Fruit fly (Drosophila melanogaster) whole organism, embryonic: ENCODE results near the gene CG43347.

Source experiments
- CG1024 ChIP-seq: fragments of 200-800 bp; sonication (Bioruptor generic); IDR thresholded peaks from 2 replicates; pipeline ENCODE4 v1.3.6; 2022; ENCODE audit warnings: missing biosample characterization, missing genetic modification characterization
- CG12155 ChIP-seq: fragments of 200-800 bp; sonication (Bioruptor generic); optimal IDR thresholded peaks from 3 replicates; lab custom pipeline; 2016; ENCODE audit warnings: missing biosample characterization, missing genetic modification characterization
- CG1233 ChIP-seq: fragments of 200-800 bp; sonication (Bioruptor generic); optimal IDR thresholded peaks from 4 replicates; lab custom pipeline; 2018; ENCODE audit warnings: missing biosample characterization, mild to moderate bottlenecking, missing genetic modification characterization
- CG12659 ChIP-seq: fragments of 200-800 bp; sonication (Bioruptor generic); optimal IDR thresholded peaks from 3 replicates; lab custom pipeline; 2017; ENCODE audit warnings: mild to moderate bottlenecking, missing biosample characterization, missing genetic modification reagents, missing genetic modification characterization
- CG12769 ChIP-seq: fragments of 200-800 bp; sonication (Bioruptor generic); optimal IDR thresholded peaks from 2 replicates; lab custom pipeline; 2019; ENCODE audit warnings: missing biosample characterization, mild to moderate bottlenecking, missing genetic modification characterization, moderate library complexity
- CG14860 ChIP-seq: fragments of 200-800 bp; sonication (Bioruptor generic); IDR thresholded peaks from 3 replicates; pipeline ENCODE4 v1.3.6; 2022; ENCODE audit warnings: missing biosample characterization, missing genetic modification characterization; ENCODE audit not compliant: partially characterized antibody
- CG1647 ChIP-seq: fragments of 200-800 bp; sonication (Bioruptor generic); optimal IDR thresholded peaks from 3 replicates; lab custom pipeline; 2016; ENCODE audit warnings: missing biosample characterization, missing genetic modification characterization
- CG2120 ChIP-seq: fragments of 200-800 bp; sonication (Bioruptor generic); optimal IDR thresholded peaks from 3 replicates; lab custom pipeline; 2016; ENCODE audit warnings: missing biosample characterization, missing genetic modification characterization
- CG2199 ChIP-seq: fragments of 200-800 bp; sonication (Bioruptor generic); IDR thresholded peaks from 3 replicates; pipeline ENCODE4 v1.3.6; 2022; ENCODE audit warnings: missing biosample characterization, missing genetic modification characterization
- CG2678 ChIP-seq: fragments of 200-800 bp; sonication (Bioruptor generic); optimal IDR thresholded peaks from 3 replicates; lab custom pipeline; 2019; ENCODE audit warnings: missing biosample characterization, mild to moderate bottlenecking, missing genetic modification characterization, moderate library complexity
- CG30020 ChIP-seq: fragments of 200-800 bp; optimal IDR thresholded peaks from 2 replicates; lab custom pipeline; 2019; ENCODE audit warnings: missing biosample characterization, mild to moderate bottlenecking, missing genetic modification characterization, moderate library complexity
- CG31388 ChIP-seq: fragments of 200-800 bp; sonication (Bioruptor generic); optimal IDR thresholded peaks from 2 replicates; lab custom pipeline; 2016; ENCODE audit warnings: missing biosample characterization, missing genetic modification characterization
- CG6683 ChIP-seq: fragments of 200-800 bp; sonication (Bioruptor generic); optimal IDR thresholded peaks from 2 replicates; lab custom pipeline; 2017; ENCODE audit warnings: missing biosample characterization, mild to moderate bottlenecking, missing genetic modification characterization, missing genetic modification reagents
- CG6813 ChIP-seq: fragments of 200-800 bp; sonication (Bioruptor generic); optimal IDR thresholded peaks from 2 replicates; lab custom pipeline; 2017; ENCODE audit warnings: missing biosample characterization, missing genetic modification characterization, mild to moderate bottlenecking, moderate library complexity, missing genetic modification reagents
- CG8089 ChIP-seq: fragments of 200-800 bp; sonication (Bioruptor generic); optimal IDR thresholded peaks from 3 replicates; lab custom pipeline; 2016; ENCODE audit warnings: missing biosample characterization, missing genetic modification characterization
- Dll ChIP-seq: fragments of 200-800 bp; sonication (Bioruptor generic); IDR thresholded peaks from 4 replicates; pipeline ENCODE4 v1.3.6; 2022; ENCODE audit warnings: missing biosample characterization, missing genetic modification characterization; ENCODE audit not compliant: partially characterized antibody
- Gug ChIP-seq: fragments of 200-800 bp; sonication (Bioruptor generic); IDR thresholded peaks from 4 replicates; pipeline ENCODE4 v1.3.6; 2022; ENCODE audit warnings: missing biosample characterization, missing genetic modification characterization
- H2.0 ChIP-seq: fragments of 200-800 bp; sonication (Bioruptor generic); IDR thresholded peaks from 2 replicates; pipeline ENCODE4 v1.3.6; 2022; ENCODE audit warnings: missing biosample characterization, missing genetic modification characterization
- HLHmδ ChIP-seq: fragments of 200-800 bp; sonication (Bioruptor generic); optimal IDR thresholded peaks from 2 replicates; lab custom pipeline; 2018; ENCODE audit warnings: missing biosample characterization, mild to moderate bottlenecking, missing genetic modification characterization, moderate library complexity
- Hey ChIP-seq: fragments of 200-800 bp; sonication (Bioruptor generic); optimal IDR thresholded peaks from 3 replicates; lab custom pipeline; 2018; ENCODE audit warnings: missing biosample characterization, mild to moderate bottlenecking, missing genetic modification characterization
- Lhr ChIP-seq: fragments of 200-800 bp; sonication (Bioruptor generic); optimal IDR thresholded peaks from 3 replicates; lab custom pipeline; 2017; ENCODE audit warnings: mild to moderate bottlenecking, missing biosample characterization, missing genetic modification reagents, missing genetic modification characterization
- Lpt ChIP-seq: fragments of >200 bp; optimal IDR thresholded peaks from 2 replicates; lab custom pipeline; 2018; ENCODE audit warnings: missing biosample characterization, missing genetic modification characterization
- MBD-R2 ChIP-seq: fragments of 200-800 bp; sonication (Bioruptor generic); IDR thresholded peaks from 2 replicates; pipeline ENCODE4 v1.3.6; 2022; ENCODE audit warnings: missing biosample characterization, missing genetic modification characterization
- MTF-1 ChIP-seq: fragments of 200-800 bp; sonication (Bioruptor generic); optimal IDR thresholded peaks from 2 replicates; lab custom pipeline; 2018; ENCODE audit warnings: missing biosample characterization, mild to moderate bottlenecking, missing genetic modification characterization, borderline replicate concordance
- Meics ChIP-seq: fragments of 200-800 bp; sonication (Bioruptor generic); optimal IDR thresholded peaks from 2 replicates; lab custom pipeline; 2017; ENCODE audit warnings: missing biosample characterization, mild to moderate bottlenecking, missing genetic modification characterization
- Pdp1 ChIP-seq, 2 experiments: fragments of 200-800 bp; sonication (Bioruptor generic); optimal IDR thresholded peaks; 3 replicates each; lab custom pipeline; 2016; ENCODE audit warnings: missing biosample characterization in 2 of 2, missing genetic modification characterization in 2 of 2, mild to moderate bottlenecking in 1 of 2, moderate library complexity in 1 of 2
- Ptx1 ChIP-seq: fragments of 200-800 bp; sonication (Bioruptor generic); IDR thresholded peaks from 2 replicates; pipeline ENCODE4 v1.3.6; 2022; ENCODE audit warnings: missing biosample characterization, missing genetic modification characterization
- Scr ChIP-seq: fragments of 200-800 bp; sonication (Bioruptor generic); IDR thresholded peaks from 2 replicates; pipeline ENCODE4 v1.3.6; 2022; ENCODE audit warnings: missing biosample characterization, missing genetic modification characterization; ENCODE audit not compliant: partially characterized antibody
- Sry-β ChIP-seq: fragments of 200-800 bp; sonication (Bioruptor generic); optimal IDR thresholded peaks from 2 replicates; lab custom pipeline; 2018; ENCODE audit warnings: missing biosample characterization, mild to moderate bottlenecking, missing genetic modification characterization, moderate library complexity
- Sry-δ ChIP-seq: fragments of 200-800 bp; sonication (Bioruptor generic); optimal IDR thresholded peaks from 2 replicates; lab custom pipeline; 2016; ENCODE audit warnings: missing biosample characterization, missing genetic modification characterization
- Xbp1 ChIP-seq: fragments of 200-800 bp; sonication (Bioruptor generic); optimal IDR thresholded peaks from 3 replicates; lab custom pipeline; 2016; ENCODE audit warnings: missing biosample characterization, mild to moderate bottlenecking, missing genetic modification characterization
- bbx ChIP-seq: fragments of 200-800 bp; sonication (Bioruptor generic); IDR thresholded peaks from 2 replicates; pipeline ENCODE4 v1.3.6; 2022; ENCODE audit warnings: missing biosample characterization, missing genetic modification characterization; ENCODE audit not compliant: partially characterized antibody
- caup ChIP-seq: fragments of 200-800 bp; sonication (Bioruptor generic); optimal IDR thresholded peaks from 3 replicates; lab custom pipeline; 2017; ENCODE audit warnings: missing biosample characterization, mild to moderate bottlenecking, missing genetic modification characterization, moderate library complexity; ENCODE audit not compliant: severe bottlenecking
- ci ChIP-seq: fragments of 200-800 bp; sonication (Bioruptor generic); IDR thresholded peaks from 3 replicates; pipeline ENCODE4 v1.3.6; 2022; ENCODE audit warnings: missing biosample characterization, missing genetic modification characterization
- da ChIP-seq: fragments of 200-800 bp; sonication (Bioruptor generic); optimal IDR thresholded peaks from 2 replicates; lab custom pipeline; 2016; ENCODE audit warnings: missing biosample characterization, missing genetic modification characterization
- dpn ChIP-seq, 2 experiments: fragments of 200-800 bp; sonication (Bioruptor generic); optimal IDR thresholded peaks; 3 replicates each; lab custom pipeline; 2016; ENCODE audit warnings: missing biosample characterization in 2 of 2, missing genetic modification characterization in 2 of 2
- fu2 ChIP-seq: fragments of 200-800 bp; sonication (Bioruptor generic); optimal IDR thresholded peaks from 2 replicates; lab custom pipeline; 2016; ENCODE audit warnings: missing biosample characterization, missing genetic modification characterization
- gem ChIP-seq: fragments of 200-800 bp; sonication (Bioruptor generic); optimal IDR thresholded peaks from 2 replicates; lab custom pipeline; 2019; ENCODE audit warnings: missing biosample characterization, mild to moderate bottlenecking, missing genetic modification characterization, moderate library complexity
- luna ChIP-seq: fragments of 200-800 bp; sonication (Bioruptor generic); optimal IDR thresholded peaks from 2 replicates; lab custom pipeline; 2016; ENCODE audit warnings: missing biosample characterization, missing genetic modification characterization
- mirr ChIP-seq: fragments of 200-800 bp; sonication (Bioruptor generic); optimal IDR thresholded peaks from 3 replicates; lab custom pipeline; 2018; ENCODE audit warnings: missing biosample characterization, mild to moderate bottlenecking, missing genetic modification characterization
- mld ChIP-seq: fragments of 200-800 bp; sonication (Bioruptor generic); IDR thresholded peaks from 3 replicates; pipeline ENCODE4 v1.3.6; 2022; ENCODE audit warnings: missing biosample characterization, missing genetic modification characterization; ENCODE audit not compliant: partially characterized antibody
- pros ChIP-seq: fragments of 200-800 bp; sonication (Bioruptor generic); optimal IDR thresholded peaks from 3 replicates; lab custom pipeline; 2019; ENCODE audit warnings: missing biosample characterization, mild to moderate bottlenecking, missing genetic modification characterization, moderate library complexity
- schlank ChIP-seq: fragments of 200-800 bp; sonication (Bioruptor generic); optimal IDR thresholded peaks from 2 replicates; lab custom pipeline; 2018; ENCODE audit warnings: missing biosample characterization, mild to moderate bottlenecking, missing genetic modification characterization
- sim ChIP-seq: fragments of 200-800 bp; sonication (Bioruptor generic); IDR thresholded peaks from 2 replicates; pipeline ENCODE4 v1.3.6; 2022; ENCODE audit warnings: missing biosample characterization, missing genetic modification characterization
- sima ChIP-seq: fragments of 200-800 bp; sonication (Bioruptor generic); optimal IDR thresholded peaks from 2 replicates; lab custom pipeline; 2016; ENCODE audit warnings: missing biosample characterization, missing genetic modification characterization
- slbo ChIP-seq: fragments of 200-800 bp; sonication (Bioruptor generic); IDR thresholded peaks from 2 replicates; pipeline ENCODE4 v1.3.6; 2022; ENCODE audit warnings: missing biosample characterization, missing genetic modification characterization
- so ChIP-seq: fragments of 200-800 bp; sonication (Bioruptor generic); IDR thresholded peaks from 3 replicates; pipeline ENCODE4 v1.3.6; 2022; ENCODE audit warnings: missing biosample characterization, missing genetic modification characterization
- trem ChIP-seq: fragments of 200-800 bp; optimal IDR thresholded peaks from 3 replicates; lab custom pipeline; 2019; ENCODE audit warnings: missing biosample characterization, mild to moderate bottlenecking, missing genetic modification characterization, moderate library complexity

The CG43347 gene

dm6 chrX:10602057-10602764 lies 17.8 kb downstream of the CG43347 start, which contains the start of gene CG1628 (continued):
- TF ChIP-seq CG6683 (GFP tag; lab: Kevin White, UChicago) (no peak), dpn (GFP tag; optimal IDR thresholded peaks at IDR 0.05; lab: Kevin White, UChicago) (peak in 1 of 2 experiments; percentile 27), HLHmδ (GFP tag; lab: Kevin White, UChicago) (no peak), sim (GFP tag; lab: Robert Waterston, UW) (no peak), pros (GFP tag; lab: Kevin White, UChicago) (peak; percentile 63), fu2 (GFP tag; lab: Kevin White, UChicago) (no peak), H2.0 (GFP tag; lab: Robert Waterston, UW) (no peak), Gug (GFP tag; lab: Robert Waterston, UW) (no peak), Meics (GFP tag; lab: Kevin White, UChicago) (peak; percentile 41), CG12155 (GFP tag; lab: Kevin White, UChicago) (no peak), da (GFP tag; lab: Kevin White, UChicago) (no peak), CG2120 (no peak), CG30020 (tag; lab: Kevin White, UChicago) (no peak), slbo (no peak; the same call in none of the 2 replicates), Lpt (GFP tag; lab: Kevin White, UChicago) (no peak), Pdp1 (GFP tag; optimal IDR thresholded peaks at IDR 0.05; lab: Kevin White, UChicago) (peak in 1 of 2 experiments; percentile 23), CG1233 (GFP tag; lab: Kevin White, UChicago) (peak; percentile 34), Dll (GFP tag; lab: Robert Waterston, UW) (peak; percentile 68; the same call in 3 of the 4 replicates), CG1647 (GFP tag; lab: Kevin White, UChicago) (no peak), Sry-β (GFP tag; lab: Kevin White, UChicago) (no peak), Scr (GFP tag; lab: Robert Waterston, UW) (peak; percentile 58), mirr (peak; percentile 38), CG6813 (GFP tag; lab: Kevin White, UChicago) (peak; percentile 38), Ptx1 (GFP tag; lab: Robert Waterston, UW) (no peak), CG12769 (tag; lab: Kevin White, UChicago) (no peak), trem (tag; lab: Kevin White, UChicago) (no peak), CG2199 (GFP tag; lab: Robert Waterston, UW) (0 out of 3 replicates have a peak, but pooled peaks have one; percentile 66), sima (GFP tag; lab: Kevin White, UChicago) (no peak), ci (GFP tag; lab: Robert Waterston, UW) (peak; percentile 79), CG1024 (GFP tag; lab: Robert Waterston, UW) (peak; percentile 31; the same call in 1 of the 2 replicates), luna (no peak), MTF-1 (GFP tag; lab: Kevin White, UChicago) (peak; percentile 22), Lhr (GFP tag; lab: Kevin White, UChicago) (no peak), caup (peak; percentile 57), CG31388 (GFP tag; lab: Kevin White, UChicago) (no peak), Hey (tag; lab: Kevin White, UChicago) (peak; percentile 7), MBD-R2 (GFP tag; lab: Robert Waterston, UW) (peak; percentile 36; the same call in 1 of the 2 replicates), mld (GFP tag; lab: Robert Waterston, UW) (peak; percentile 61; the same call in 1 of the 3 replicates), CG14860 (GFP tag; lab: Robert Waterston, UW) (0 out of 3 replicates have a peak, but pooled peaks have one; percentile 15), Xbp1 (no peak), Sry-δ (GFP tag; lab: Kevin White, UChicago) (no peak), schlank (tag; lab: Kevin White, UChicago) (no peak), gem (tag; lab: Kevin White, UChicago) (no peak), so (GFP tag; lab: Robert Waterston, UW) (0 out of 3 replicates have a peak, but pooled peaks have one; percentile 45), CG12659 (peak; percentile 30), CG8089 (GFP tag; lab: Kevin White, UChicago) (no peak), CG2678 (peak; percentile 7), bbx (GFP tag; lab: Robert Waterston, UW) (peak; percentile 63)
